Worm (Caenorhabditis elegans) whole organism, midembryonic: ENCODE results near the gene zipt-2.1.

Experiments used
- T22C8.4 ChIP-seq: fragments of 200-800 bp; sonication (Bioruptor generic); IDR thresholded peaks from 2 replicates; pipeline ENCODE4 v1.3.6; 2022; ENCODE audit warnings: missing genetic modification characterization, missing compliant biosample characterization
- cog-1 ChIP-seq: sonication (generic microtip); optimal IDR thresholded peaks from 2 replicates; lab custom pipeline; 2016; ENCODE audit warnings: missing genetic modification characterization, missing compliant biosample characterization
- flt-1 ChIP-seq: fragments of 200-800 bp; sonication (Bioruptor generic); IDR thresholded peaks from 2 replicates; pipeline ENCODE4 v1.3.6; 2022; ENCODE audit warnings: missing genetic modification characterization, missing compliant biosample characterization
- klf-2 ChIP-seq: fragments of 200-800 bp; sonication (Bioruptor generic); conservative IDR thresholded peaks from 2 replicates; pipeline ENCODE4 v1.3.6; 2022; ENCODE audit warnings: missing genetic modification reagents, missing genetic modification characterization, missing compliant biosample characterization
- med-1 ChIP-seq: sonication (generic microtip); optimal IDR thresholded peaks from 2 replicates; lab custom pipeline; 2017; ENCODE audit warnings: missing genetic modification characterization, mild to moderate bottlenecking, missing compliant biosample characterization, antibody characterized with exemption, missing genetic modification reagents; ENCODE audit not compliant: insufficient read depth
- ref-1 ChIP-seq: fragments of 200-800 bp; sonication (Bioruptor generic); conservative IDR thresholded peaks from 2 replicates; pipeline ENCODE4 v1.3.6; 2022; ENCODE audit warnings: missing genetic modification reagents, missing genetic modification characterization, missing compliant biosample characterization
- tab-1 ChIP-seq: fragments of 200-800 bp; sonication (Bioruptor generic); IDR thresholded peaks from 2 replicates; pipeline ENCODE4 v1.3.6; 2022; ENCODE audit warnings: missing genetic modification characterization, missing compliant biosample characterization
- ztf-23 ChIP-seq: fragments of 200-800 bp; sonication (Bioruptor generic); IDR thresholded peaks from 2 replicates; pipeline ENCODE4 v1.3.6; 2022; ENCODE audit warnings: missing genetic modification reagents, missing genetic modification characterization, missing compliant biosample characterization
- ztf-29 ChIP-seq: fragments of 200-800 bp; sonication (Bioruptor generic); IDR thresholded peaks from 2 replicates; pipeline ENCODE4 v1.3.6; 2022; ENCODE audit warnings: missing genetic modification reagents, missing genetic modification characterization, missing compliant biosample characterization

Gene zipt-2.1

ce11 chrIV:10832148-10832547 lies 32.7 kb downstream of the zipt-2.1 start, which contains the start of gene best-15:
Gene best-15, minus strand, starts transcription at chrIV:10832248.
- no peak for TF ChIP-seq flt-1
- TF ChIP-seq ztf-29 (GFP tag; lab: Robert Waterston, UW) = no peak
- TF ChIP-seq ref-1 (GFP tag; lab: Robert Waterston, UW) = no peak
- TF ChIP-seq tab-1 (GFP tag; lab: Robert Waterston, UW) = no peak
- no peak for TF ChIP-seq klf-2 (GFP tag; lab: Robert Waterston, UW)
- TF ChIP-seq med-1 (GFP tag; lab: Kevin White, UChicago) = no peak
- no peak for TF ChIP-seq ztf-23 (GFP tag; lab: Robert Waterston, UW)
- no peak for TF ChIP-seq cog-1 (tag; lab: Kevin White, UChicago)
- no peak for TF ChIP-seq T22C8.4

ce11 chrIV:10842232-10842631 lies 42.8 kb downstream of the zipt-2.1 start:
- TF ChIP-seq ztf-23 (GFP tag; lab: Robert Waterston, UW) = no peak
- TF ChIP-seq klf-2 (GFP tag; lab: Robert Waterston, UW) = no peak
- no peak for TF ChIP-seq ztf-29 (GFP tag; lab: Robert Waterston, UW)
- no peak for TF ChIP-seq flt-1

DNA sequence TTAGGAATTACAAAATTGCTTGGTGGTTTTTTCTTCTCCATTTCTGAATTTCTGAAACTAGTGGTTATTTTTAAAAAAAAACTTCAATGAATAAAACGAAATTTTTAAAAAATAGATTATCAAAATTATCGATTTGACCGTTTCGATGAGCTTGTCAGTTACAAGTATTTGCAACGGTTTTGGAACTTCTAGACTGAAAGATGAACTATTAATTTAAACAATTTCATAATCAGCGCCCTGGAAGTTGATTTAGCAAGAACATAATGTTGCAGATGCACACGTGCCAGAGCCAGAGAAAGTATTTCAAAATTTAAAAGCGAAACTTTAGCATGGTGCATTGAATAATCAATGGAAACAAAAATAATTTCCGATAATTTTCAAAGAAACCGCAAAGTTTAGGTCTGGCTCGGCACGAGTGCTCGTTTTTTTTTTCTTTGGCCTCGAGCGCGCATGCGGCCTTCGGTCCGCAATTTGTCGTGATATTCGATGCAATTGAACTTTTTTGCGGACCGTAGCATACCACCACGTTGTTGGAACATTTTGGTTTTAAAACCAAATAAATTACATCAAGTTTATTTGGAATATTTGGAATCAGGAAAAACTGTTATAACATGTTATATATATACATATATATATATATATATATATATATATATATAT lies 43.4 kb downstream of the zipt-2.1 start, which contains the start of gene T11G6.5:
Gene T11G6.5, minus strand, starts transcription at position 51 of the 660 bp plus-strand sequence.
- no peak for TF ChIP-seq tab-1 (GFP tag; lab: Robert Waterston, UW)
- TF ChIP-seq ztf-23 (GFP tag; lab: Robert Waterston, UW) = no peak
- TF ChIP-seq flt-1 = no peak
- TF ChIP-seq med-1 (GFP tag; lab: Kevin White, UChicago) = no peak
- TF ChIP-seq T22C8.4 = no peak
- no peak for TF ChIP-seq ztf-29 (GFP tag; lab: Robert Waterston, UW)
- TF ChIP-seq cog-1 (tag; lab: Kevin White, UChicago) = no peak
- no peak for TF ChIP-seq klf-2 (GFP tag; lab: Robert Waterston, UW)
- TF ChIP-seq ref-1 (GFP tag; lab: Robert Waterston, UW) = no peak

ce11 chrIV:10851136-10851535 lies 51.7 kb downstream of the zipt-2.1 start:
- TF ChIP-seq cog-1 (tag; lab: Kevin White, UChicago) (no peak), ref-1 (GFP tag; lab: Robert Waterston, UW) (no peak), T22C8.4 (no peak), med-1 (GFP tag; lab: Kevin White, UChicago) (no peak), tab-1 (GFP tag; lab: Robert Waterston, UW) (no peak), flt-1 (no peak), ztf-23 (GFP tag; lab: Robert Waterston, UW) (no peak), klf-2 (GFP tag; lab: Robert Waterston, UW) (no peak), ztf-29 (GFP tag; lab: Robert Waterston, UW) (no peak)

DNA sequence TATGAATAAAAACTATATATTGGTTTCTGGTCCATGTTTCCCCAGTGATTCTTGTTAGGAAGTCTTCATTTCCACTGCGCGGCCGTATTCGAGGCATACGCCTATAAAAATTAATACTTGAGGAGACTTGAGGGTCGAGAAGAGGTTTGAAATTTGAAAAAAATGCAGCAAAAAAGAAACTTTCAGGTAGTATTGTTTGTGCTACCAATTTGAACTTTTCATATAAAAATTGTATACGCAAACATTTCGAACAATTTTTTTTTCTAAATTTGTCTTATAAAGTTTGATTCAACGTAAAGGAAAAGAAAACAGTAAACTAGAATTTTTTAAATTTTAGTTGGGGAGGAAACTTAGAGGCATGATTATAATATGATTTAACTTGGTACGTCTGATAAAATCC lies 52.4 kb downstream of the zipt-2.1 start, which contains the start of gene T11G6.4:
Gene T11G6.4, minus strand, starts transcription at position 101 of the 400 bp plus-strand sequence.
- TF ChIP-seq flt-1 (no peak), T22C8.4 (no peak), cog-1 (tag; lab: Kevin White, UChicago) (no peak), ref-1 (GFP tag; lab: Robert Waterston, UW) (no peak), med-1 (GFP tag; lab: Kevin White, UChicago) (no peak), tab-1 (GFP tag; lab: Robert Waterston, UW) (no peak), ztf-29 (GFP tag; lab: Robert Waterston, UW) (no peak), ztf-23 (GFP tag; lab: Robert Waterston, UW) (no peak), klf-2 (GFP tag; lab: Robert Waterston, UW) (no peak)
